Fruit fly (Drosophila melanogaster): Measurements from ENCODE around the gene wap.

DNA sequence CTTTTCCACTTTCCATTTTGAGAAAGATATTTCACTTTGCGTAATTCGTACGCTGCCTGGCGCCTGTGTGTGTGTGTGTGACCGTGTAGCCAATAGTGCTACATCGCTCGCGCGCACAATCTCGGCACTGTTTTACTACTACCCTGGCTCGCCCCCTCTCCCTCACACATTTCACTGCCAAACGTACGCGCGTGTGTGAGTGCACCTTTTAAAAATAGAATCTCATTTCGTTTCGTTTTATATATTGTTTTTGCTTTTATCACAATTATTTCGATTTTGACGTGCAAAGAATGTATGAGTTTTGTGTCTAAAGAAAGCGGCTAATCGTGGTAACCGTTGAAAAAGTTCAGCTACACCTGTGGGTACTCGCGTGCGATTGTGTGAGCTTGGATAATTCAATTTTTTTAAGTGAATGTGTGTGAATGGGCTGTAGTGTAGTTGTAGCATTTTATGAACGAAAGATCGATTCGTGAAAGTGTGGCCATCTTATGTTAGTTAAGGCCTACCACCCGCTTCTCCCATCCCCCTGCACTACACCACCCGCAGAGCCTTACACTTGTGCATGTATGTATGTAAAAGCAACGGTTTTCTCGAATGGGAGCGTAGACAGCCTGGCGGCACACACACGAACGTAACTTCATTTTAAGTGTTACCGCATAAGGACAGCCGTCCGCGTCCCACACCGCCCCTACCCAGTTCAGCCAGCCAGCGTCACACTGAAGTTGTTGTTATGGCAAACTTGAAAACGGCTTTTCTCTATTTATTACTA, 1.1 kb upstream of the wap start:
- TF ChIP-seq br (GFP tag; optimal IDR thresholded peaks at IDR 0.05), result no peak
- no peak for TF ChIP-seq psq (GFP tag; optimal IDR thresholded peaks at IDR 0.05)
- TF ChIP-seq Mio (GFP tag; optimal IDR thresholded peaks at IDR 0.05), result no peak
- TF ChIP-seq ey (GFP tag; optimal IDR thresholded peaks at IDR 0.05), result no peak
- no peak for TF ChIP-seq Rel (GFP tag; optimal IDR thresholded peaks at IDR 0.05)
- no peak for TF ChIP-seq Rel (tag; optimal IDR thresholded peaks at IDR 0.05)
- TF ChIP-seq pan (optimal IDR thresholded peaks at IDR 0.05), result no peak
- no peak for TF ChIP-seq CG9705 (GFP tag; optimal IDR thresholded peaks at IDR 0.05)
- TF ChIP-seq woc (GFP tag; optimal IDR thresholded peaks at IDR 0.05), result no peak
- no peak for TF ChIP-seq usp (GFP tag; optimal IDR thresholded peaks at IDR 0.05)
- peak; percentile 42 for TF ChIP-seq h (GFP tag; optimal IDR thresholded peaks at IDR 0.05)
- TF ChIP-seq Hr78 (GFP tag; optimal IDR thresholded peaks at IDR 0.05), result no peak
- TF ChIP-seq Dif (GFP tag; optimal IDR thresholded peaks at IDR 0.05; ENCODE audit: partially characterized antibody), result no peak
- TF ChIP-seq GATAd (GFP tag; optimal IDR thresholded peaks at IDR 0.05), result no peak
- no peak for TF ChIP-seq brk (GFP tag; optimal IDR thresholded peaks at IDR 0.05)
